Worm (Caenorhabditis elegans) whole organism, L2 larva: Measurements from ENCODE around the gene lido-10.

Experiments
- C34F6.9 ChIP-seq: fragments of 150-350 bp; optimal IDR thresholded peaks from 2 replicates; lab custom pipeline; 2014; ENCODE audit warnings: missing biosample characterization, missing genetic modification characterization
- F13H6.1 ChIP-seq: sonication (generic microtip); optimal IDR thresholded peaks from 2 replicates; lab custom pipeline; 2016; ENCODE audit warnings: missing genetic modification characterization, missing compliant biosample characterization
- R02D3.7 ChIP-seq: fragments of 150-350 bp; optimal IDR thresholded peaks from 2 replicates; lab custom pipeline; 2014; ENCODE audit warnings: missing biosample characterization, missing genetic modification characterization
- Y55F3AM.14 ChIP-seq: fragments of 200-800 bp; sonication (Bioruptor generic); optimal IDR thresholded peaks from 2 replicates; lab custom pipeline; 2018; ENCODE audit warnings: mild to moderate bottlenecking, missing genetic modification characterization, missing compliant biosample characterization
- ZK546.5 ChIP-seq: sonication (generic microtip); optimal IDR thresholded peaks from 2 replicates; lab custom pipeline; 2017; ENCODE audit warnings: missing biosample characterization, missing genetic modification characterization
- alr-1 ChIP-seq: fragments of 150-350 bp; optimal IDR thresholded peaks from 2 replicates; lab custom pipeline; 2014; ENCODE audit warnings: missing biosample characterization, missing genetic modification characterization
- aly-2 ChIP-seq: fragments of 150-350 bp; optimal IDR thresholded peaks from 2 replicates; lab custom pipeline; 2014; ENCODE audit warnings: missing biosample characterization, missing genetic modification characterization
- ama-1 ChIP-seq: fragments of 150-350 bp; optimal IDR thresholded peaks from 2 replicates; lab custom pipeline; 2018; ENCODE audit warnings: inconsistent platforms
- blmp-1 ChIP-seq: sonication (generic microtip); optimal IDR thresholded peaks from 2 replicates; lab custom pipeline; 2017; ENCODE audit warnings: missing genetic modification characterization, mild to moderate bottlenecking, missing compliant biosample characterization, antibody characterized with exemption, moderate library complexity; ENCODE audit not compliant: insufficient read depth
- ceh-16 ChIP-seq: fragments of 150-350 bp; optimal IDR thresholded peaks from 2 replicates; lab custom pipeline; 2014; ENCODE audit warnings: missing biosample characterization, missing genetic modification characterization
- ceh-82 ChIP-seq: fragments of 150-350 bp; optimal IDR thresholded peaks from 2 replicates; lab custom pipeline; 2014; ENCODE audit warnings: missing biosample characterization, missing genetic modification characterization
- crh-2 ChIP-seq: sonication (generic microtip); optimal IDR thresholded peaks from 2 replicates; lab custom pipeline; 2017; ENCODE audit warnings: missing biosample characterization, missing genetic modification characterization
- dmd-4 ChIP-seq: sonication (generic microtip); optimal IDR thresholded peaks from 2 replicates; lab custom pipeline; 2017; ENCODE audit warnings: missing biosample characterization, missing genetic modification characterization
- egl-27 ChIP-seq: sonication (generic microtip); optimal IDR thresholded peaks from 3 replicates; lab custom pipeline; 2017; ENCODE audit warnings: missing biosample characterization, missing genetic modification reagents, missing genetic modification characterization
- elt-1 ChIP-seq: fragments of 150-350 bp; optimal IDR thresholded peaks from 2 replicates; lab custom pipeline; 2014; ENCODE audit warnings: missing biosample characterization, missing genetic modification characterization
- fos-1 ChIP-seq: fragments of 150-350 bp; optimal IDR thresholded peaks from 2 replicates; lab custom pipeline; 2014; ENCODE audit warnings: missing biosample characterization, missing genetic modification characterization
- gmeb-1 ChIP-seq: fragments of 150-350 bp; optimal IDR thresholded peaks from 2 replicates; lab custom pipeline; 2014; ENCODE audit warnings: missing biosample characterization, missing genetic modification characterization
- lin-13 ChIP-seq: fragments of 150-350 bp; optimal IDR thresholded peaks from 2 replicates; lab custom pipeline; 2014; ENCODE audit warnings: missing biosample characterization, missing genetic modification reagents, missing genetic modification characterization
- lin-39 ChIP-seq: fragments of 150-350 bp; optimal IDR thresholded peaks from 2 replicates; lab custom pipeline; 2014; ENCODE audit warnings: missing biosample characterization, missing genetic modification reagents, missing genetic modification characterization
- lsy-2 ChIP-seq, 2 experiments: fragments of 150-350 bp in 1 of 2; sonication (generic microtip) in 1 of 2; optimal IDR thresholded peaks; 2 replicates each; lab custom pipeline; 2014 to 2017; ENCODE audit warnings: missing biosample characterization in 2 of 2, missing genetic modification characterization in 2 of 2
- nhr-11 ChIP-seq: fragments of 150-350 bp; optimal IDR thresholded peaks from 2 replicates; lab custom pipeline; 2014; ENCODE audit warnings: missing biosample characterization, missing genetic modification characterization
- nhr-12 ChIP-seq: fragments of 150-350 bp; optimal IDR thresholded peaks from 2 replicates; lab custom pipeline; 2014; ENCODE audit warnings: missing biosample characterization, missing genetic modification characterization
- nhr-129 ChIP-seq: fragments of 150-350 bp; optimal IDR thresholded peaks from 2 replicates; lab custom pipeline; 2014; ENCODE audit warnings: missing biosample characterization, missing genetic modification characterization
- nhr-21 ChIP-seq: fragments of 150-350 bp; optimal IDR thresholded peaks from 2 replicates; lab custom pipeline; 2014; ENCODE audit warnings: missing biosample characterization, missing genetic modification characterization
- nhr-23 ChIP-seq: fragments of 150-350 bp; optimal IDR thresholded peaks from 2 replicates; lab custom pipeline; 2014; ENCODE audit warnings: missing biosample characterization, missing genetic modification reagents, missing genetic modification characterization
- nhr-237 ChIP-seq: fragments of 150-350 bp; optimal IDR thresholded peaks from 2 replicates; lab custom pipeline; 2014; ENCODE audit warnings: missing biosample characterization, missing genetic modification characterization
- nhr-25 ChIP-seq: fragments of 150-350 bp; sonication (generic microtip); optimal IDR thresholded peaks from 3 replicates; lab custom pipeline; 2014; ENCODE audit warnings: missing biosample characterization, missing genetic modification characterization
- nhr-6 ChIP-seq: fragments of 150-350 bp; optimal IDR thresholded peaks from 2 replicates; lab custom pipeline; 2014; ENCODE audit warnings: missing biosample characterization, missing genetic modification characterization
- peb-1 ChIP-seq: fragments of 150-350 bp; optimal IDR thresholded peaks from 2 replicates; lab custom pipeline; 2014; ENCODE audit warnings: missing biosample characterization, missing genetic modification characterization
- sem-4 ChIP-seq: fragments of 150-350 bp; optimal IDR thresholded peaks from 2 replicates; lab custom pipeline; 2014; ENCODE audit warnings: missing biosample characterization, missing genetic modification reagents, missing genetic modification characterization
- skn-1 ChIP-seq: sonication (generic microtip); optimal IDR thresholded peaks from 2 replicates; lab custom pipeline; 2017; ENCODE audit warnings: missing biosample characterization, missing genetic modification characterization
- sma-3 ChIP-seq: sonication (generic microtip); optimal IDR thresholded peaks from 2 replicates; lab custom pipeline; 2016; ENCODE audit warnings: missing genetic modification reagents, missing genetic modification characterization, missing compliant biosample characterization
- sma-9 ChIP-seq, 2 experiments: fragments of 150-350 bp in 1 of 2; sonication (generic microtip) in 1 of 2; optimal IDR thresholded peaks; 2 replicates each; lab custom pipeline; 2014 to 2016; ENCODE audit warnings: missing genetic modification characterization in 2 of 2, mild to moderate bottlenecking in 1 of 2, missing biosample characterization in 1 of 2, missing compliant biosample characterization in 1 of 2, missing genetic modification reagents in 1 of 2, moderate library complexity in 1 of 2
- snpc-4 ChIP-seq: fragments of 150-350 bp; optimal IDR thresholded peaks from 2 replicates; lab custom pipeline; 2014; ENCODE audit warnings: missing biosample characterization, missing genetic modification characterization
- unc-39 ChIP-seq: fragments of 150-350 bp; optimal IDR thresholded peaks from 2 replicates; lab custom pipeline; 2014; ENCODE audit warnings: missing biosample characterization, missing genetic modification characterization
- unc-55 ChIP-seq: fragments of 150-350 bp; sonication (generic microtip); optimal IDR thresholded peaks from 3 replicates; lab custom pipeline; 2014; ENCODE audit warnings: missing biosample characterization, missing genetic modification reagents, missing genetic modification characterization
- unc-62 ChIP-seq: fragments of 150-350 bp; optimal IDR thresholded peaks from 2 replicates; lab custom pipeline; 2014; ENCODE audit warnings: missing biosample characterization, missing genetic modification reagents, missing genetic modification characterization
- zag-1 ChIP-seq: fragments of 150-350 bp; optimal IDR thresholded peaks from 2 replicates; lab custom pipeline; 2014; ENCODE audit warnings: missing biosample characterization, missing genetic modification characterization
- ztf-1 ChIP-seq: fragments of 200-800 bp; sonication (Bioruptor generic); conservative IDR thresholded peaks from 2 replicates; pipeline ENCODE4 v1.3.6; 2022; ENCODE audit warnings: missing genetic modification characterization, missing compliant biosample characterization
- ztf-11 ChIP-seq: sonication (generic microtip); optimal IDR thresholded peaks from 2 replicates; lab custom pipeline; 2017; ENCODE audit warnings: missing biosample characterization, missing genetic modification characterization
- ztf-4 ChIP-seq: fragments of 150-350 bp; optimal IDR thresholded peaks from 2 replicates; lab custom pipeline; 2014; ENCODE audit warnings: missing biosample characterization, missing genetic modification characterization

lido-10 gene

ce11 chrII:2984383-2984782 lies 17.9 kb upstream of the lido-10 start:
- no peak for TF ChIP-seq sem-4
- TF ChIP-seq unc-39 (tag; lab: Kevin White, UChicago) = no peak
- TF ChIP-seq sma-3 = no peak
- no peak for TF ChIP-seq Y55F3AM.14
- TF ChIP-seq zag-1 = no peak
- no peak for TF ChIP-seq blmp-1 (tag; lab: Kevin White, UChicago)
- TF ChIP-seq nhr-6 (tag; lab: Kevin White, UChicago) = no peak
- TF ChIP-seq alr-1 = no peak
- no peak for TF ChIP-seq gmeb-1
- no peak for TF ChIP-seq dmd-4
- no peak for TF ChIP-seq F13H6.1 (tag; lab: Kevin White, UChicago)
- TF ChIP-seq unc-62 (GFP tag; lab: Kevin White, UChicago) = no peak
- TF ChIP-seq nhr-237 = no peak
- TF ChIP-seq C34F6.9 (tag; lab: Kevin White, UChicago) = no peak
- no peak for TF ChIP-seq nhr-12 (tag; lab: Kevin White, UChicago)
- no peak for TF ChIP-seq sma-9 (GFP tag; optimal IDR thresholded peaks at IDR 0.05; lab: Kevin White, UChicago)
- TF ChIP-seq sma-9 (tag; optimal IDR thresholded peaks at IDR 0.05; lab: Kevin White, UChicago) = no peak
- TF ChIP-seq ztf-11 (tag; lab: Kevin White, UChicago) = no peak
- TF ChIP-seq nhr-25 = no peak
- TF ChIP-seq lsy-2 (tag; optimal IDR thresholded peaks at IDR 0.05; lab: Kevin White, UChicago) = no peak
- no peak for TF ChIP-seq nhr-21 (tag; lab: Kevin White, UChicago)
- TF ChIP-seq, all 48 proteins: peak for 0

DNA sequence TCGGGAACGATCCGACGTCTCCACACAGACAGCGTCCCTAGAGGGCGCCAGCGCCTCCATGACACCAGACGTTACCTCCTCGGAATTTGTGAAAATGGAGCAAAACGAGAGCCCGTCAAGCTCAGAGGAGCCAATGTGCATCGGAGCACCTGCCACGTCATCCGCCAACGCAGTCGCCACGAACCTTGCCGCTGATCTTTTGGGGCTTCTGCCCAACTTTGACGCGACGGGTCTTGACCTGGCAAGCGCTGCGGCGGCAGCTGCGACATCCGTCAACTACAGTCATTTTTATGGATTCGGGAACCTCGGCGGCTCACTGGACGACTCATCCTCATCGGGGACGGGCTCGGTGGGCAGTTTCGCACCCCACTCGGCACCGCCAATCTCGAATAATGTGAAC lies 16.9 kb upstream of the lido-10 start:
- TF ChIP-seq fos-1 (tag; lab: Kevin White, UChicago) = no peak
- no peak for TF ChIP-seq zag-1
- no peak for TF ChIP-seq C34F6.9 (tag; lab: Kevin White, UChicago)
- no peak for TF ChIP-seq nhr-21 (tag; lab: Kevin White, UChicago)
- TF ChIP-seq R02D3.7 = no peak
- no peak for TF ChIP-seq ceh-82 (tag; lab: Kevin White, UChicago)
- TF ChIP-seq sma-9 (GFP tag; optimal IDR thresholded peaks at IDR 0.05; lab: Kevin White, UChicago) = no peak
- no peak for TF ChIP-seq sma-9 (tag; optimal IDR thresholded peaks at IDR 0.05; lab: Kevin White, UChicago)
- TF ChIP-seq F13H6.1 (tag; lab: Kevin White, UChicago) = no peak
- TF ChIP-seq ztf-4 = no peak
- no peak for TF ChIP-seq elt-1 (tag; lab: Kevin White, UChicago)
- no peak for TF ChIP-seq nhr-25
- TF ChIP-seq lin-39 = no peak
- no peak for TF ChIP-seq crh-2 (tag; lab: Kevin White, UChicago)
- no peak for TF ChIP-seq Y55F3AM.14
- no peak for TF ChIP-seq sma-3
- no peak for TF ChIP-seq aly-2

ce11 chrII:2985935-2986498 lies 16.3 kb upstream of the lido-10 start:
- TF ChIP-seq ama-1 (lab: Kevin White, UChicago) = no peak
- TF ChIP-seq, all 48 proteins: peak for 0

- TF ChIP-seq skn-1 (tag; lab: Kevin White, UChicago) = no peak
- TF ChIP-seq ztf-1 = no peak
- TF ChIP-seq lin-13 (GFP tag; lab: Kevin White, UChicago) = peak; percentile 3
- TF ChIP-seq sma-3 = no peak
- peak; percentile 22 for TF ChIP-seq Y55F3AM.14
- no peak for TF ChIP-seq ceh-16
- no peak for TF ChIP-seq nhr-129 (tag; lab: Kevin White, UChicago)
- TF ChIP-seq lsy-2 (tag; optimal IDR thresholded peaks at IDR 0.05; lab: Kevin White, UChicago) = no peak
- TF ChIP-seq snpc-4 (tag; lab: Kevin White, UChicago) = peak; percentile 52
- no peak for TF ChIP-seq F13H6.1 (tag; lab: Kevin White, UChicago)
- TF ChIP-seq elt-1 (tag; lab: Kevin White, UChicago) = no peak
These were observed 15.2 kb upstream of the lido-10 start for ce11 chrII:2987122-2987556.

ce11 chrII:2987854-2988350 lies 14.4 kb upstream of the lido-10 start, which contains the start of gene lido-7:
Gene lido-7, plus strand, starts transcription at chrII:2988300.
- TF ChIP-seq ZK546.5 (tag; lab: Kevin White, UChicago) (no peak), nhr-12 (tag; lab: Kevin White, UChicago) (no peak), elt-1 (tag; lab: Kevin White, UChicago) (no peak), ceh-16 (no peak), peb-1 (no peak), sma-3 (no peak), nhr-237 (no peak), nhr-11 (no peak), snpc-4 (tag; lab: Kevin White, UChicago) (no peak), nhr-21 (tag; lab: Kevin White, UChicago) (no peak), lsy-2 (tag; optimal IDR thresholded peaks at IDR 0.05; lab: Kevin White, UChicago) (peak in 1 of 2 experiments; percentile 53), zag-1 (no peak), sma-9 (GFP tag; optimal IDR thresholded peaks at IDR 0.05; lab: Kevin White, UChicago) (peak; percentile 76), sma-9 (tag; optimal IDR thresholded peaks at IDR 0.05; lab: Kevin White, UChicago) (no peak), nhr-129 (tag; lab: Kevin White, UChicago) (peak; percentile 42), ztf-11 (tag; lab: Kevin White, UChicago) (no peak), lin-13 (GFP tag; lab: Kevin White, UChicago) (peak; percentile 36), nhr-23 (tag; lab: Kevin White, UChicago) (no peak), lin-39 (no peak), ceh-82 (tag; lab: Kevin White, UChicago) (no peak), C34F6.9 (tag; lab: Kevin White, UChicago) (peak; percentile 23), nhr-25 (no peak), skn-1 (tag; lab: Kevin White, UChicago) (no peak), dmd-4 (no peak), alr-1 (no peak), unc-55 (GFP tag; lab: Kevin White, UChicago) (peak; percentile 41), ama-1 (lab: Kevin White, UChicago) (no peak), R02D3.7 (no peak), fos-1 (tag; lab: Kevin White, UChicago) (no peak), egl-27 (tag; lab: Kevin White, UChicago) (no peak)
